Fruit fly (Drosophila melanogaster) whole organism, prepupa: ENCODE measurements around the gene sgll.

Source experiments
- CG10631 ChIP-seq: fragments of 200-800 bp; sonication (Bioruptor generic); optimal IDR thresholded peaks from 2 replicates; lab custom pipeline; 2016; ENCODE audit warnings: missing biosample characterization, missing genetic modification characterization
- CG6854 ChIP-seq: fragments of 200-800 bp; sonication (Bioruptor generic); optimal IDR thresholded peaks from 2 replicates; lab custom pipeline; 2017; ENCODE audit warnings: missing biosample characterization, mild to moderate bottlenecking, missing genetic modification characterization
- CG9139 ChIP-seq: fragments of 200-800 bp; sonication (Bioruptor generic); optimal IDR thresholded peaks from 3 replicates; lab custom pipeline; 2017; ENCODE audit warnings: missing biosample characterization, mild to moderate bottlenecking, missing genetic modification characterization
- Met ChIP-seq: fragments of 200-800 bp; sonication (Bioruptor generic); optimal IDR thresholded peaks from 3 replicates; lab custom pipeline; 2016; ENCODE audit warnings: missing biosample characterization, missing genetic modification characterization
- OdsH ChIP-seq: fragments of 200-800 bp; sonication (Bioruptor generic); optimal IDR thresholded peaks from 3 replicates; lab custom pipeline; 2016; ENCODE audit warnings: missing biosample characterization, missing genetic modification characterization
- Sox102F ChIP-seq: fragments of 200-800 bp; sonication (Bioruptor generic); optimal IDR thresholded peaks from 2 replicates; lab custom pipeline; 2016; ENCODE audit warnings: missing biosample characterization, mild to moderate bottlenecking, missing genetic modification characterization
- dac ChIP-seq: fragments of 200-800 bp; sonication (Bioruptor generic); optimal IDR thresholded peaks from 2 replicates; lab custom pipeline; 2017; ENCODE audit warnings: missing biosample characterization, mild to moderate bottlenecking, missing genetic modification characterization
- dsx ChIP-seq: fragments of 200-800 bp; optimal IDR thresholded peaks from 3 replicates; lab custom pipeline; 2019; ENCODE audit warnings: missing biosample characterization, mild to moderate bottlenecking, missing genetic modification characterization, moderate library complexity; ENCODE audit not compliant: poor library complexity, severe bottlenecking
- fd59A ChIP-seq: fragments of 200-800 bp; sonication (Bioruptor generic); optimal IDR thresholded peaks from 2 replicates; lab custom pipeline; 2017; ENCODE audit warnings: missing biosample characterization, mild to moderate bottlenecking, missing genetic modification characterization, missing genetic modification reagents
- lz ChIP-seq: fragments of 200-800 bp; sonication (Bioruptor generic); optimal IDR thresholded peaks from 3 replicates; lab custom pipeline; 2016; ENCODE audit warnings: missing biosample characterization, missing genetic modification characterization
- salr ChIP-seq, 2 experiments: fragments of 200-800 bp; sonication (Bioruptor generic); optimal IDR thresholded peaks; 3 replicates each; lab custom pipeline; 2016 to 2018; ENCODE audit warnings: missing biosample characterization in 2 of 2, missing genetic modification characterization in 2 of 2, mild to moderate bottlenecking in 1 of 2
- spab ChIP-seq: fragments of 200-800 bp; sonication (Bioruptor generic); optimal IDR thresholded peaks from 2 replicates; lab custom pipeline; 2017; ENCODE audit warnings: missing biosample characterization, mild to moderate bottlenecking, missing genetic modification characterization, missing genetic modification reagents

DNA sequence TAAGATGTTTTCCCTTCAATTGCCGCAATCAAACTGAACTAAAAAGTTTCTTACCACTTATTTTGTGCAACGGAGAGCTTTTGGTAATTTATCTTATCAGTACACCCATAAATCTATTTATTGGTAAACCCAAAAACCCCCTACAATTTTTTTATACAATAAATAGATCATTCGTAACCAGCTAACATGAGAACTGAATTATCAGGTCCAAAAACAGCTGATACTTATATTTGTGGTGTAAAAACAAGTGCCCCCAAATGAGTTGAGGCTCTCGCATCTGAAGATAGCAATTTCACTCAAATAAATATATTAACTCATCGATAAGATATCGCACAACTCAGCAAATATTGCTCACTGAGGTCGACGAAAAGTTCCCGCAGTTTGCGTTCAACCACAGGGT is 22.4 kb upstream of the sgll start, which contains the start of gene CG18748:
- TF ChIP-seq dac (no peak), CG10631 (GFP tag; lab: Kevin White, UChicago) (no peak), lz (GFP tag; lab: Kevin White, UChicago) (no peak), CG9139 (GFP tag; lab: Kevin White, UChicago) (no peak), OdsH (GFP tag; lab: Kevin White, UChicago) (no peak), CG6854 (no peak), salr (GFP tag; optimal IDR thresholded peaks at IDR 0.05; lab: Kevin White, UChicago) (no peak), Sox102F (no peak), spab (GFP tag; lab: Kevin White, UChicago) (no peak), dsx (GFP tag; lab: Kevin White, UChicago) (no peak), Met (no peak), fd59A (GFP tag; lab: Kevin White, UChicago) (no peak)
